Worm (Caenorhabditis elegans) whole organism, L1 larva: ENCODE results near the gene smc-5.
A peak's percentile ranks its signal among the peaks of the same experiment; 100 is the strongest.

Experiments used
- C04F5.9 ChIP-seq: sonication (generic microtip); optimal IDR thresholded peaks from 2 replicates; lab custom pipeline; 2016; ENCODE audit warnings: missing genetic modification characterization, missing compliant biosample characterization
- C16A3.4 ChIP-seq: fragments of 150-350 bp; optimal IDR thresholded peaks from 2 replicates; lab custom pipeline; 2014; ENCODE audit warnings: missing biosample characterization, missing genetic modification characterization
- C34B4.2 ChIP-seq: sonication (generic microtip); optimal IDR thresholded peaks from 2 replicates; lab custom pipeline; 2017; ENCODE audit warnings: mild to moderate bottlenecking, missing genetic modification characterization, missing compliant biosample characterization
- F16B12.6 ChIP-seq: fragments of 150-350 bp; optimal IDR thresholded peaks from 2 replicates; lab custom pipeline; 2014; ENCODE audit warnings: missing biosample characterization, missing genetic modification characterization
- aha-1 ChIP-seq: fragments of 150-350 bp; optimal IDR thresholded peaks from 2 replicates; lab custom pipeline; 2014; ENCODE audit warnings: missing biosample characterization, missing genetic modification characterization
- aly-2 ChIP-seq: fragments of 150-350 bp; optimal IDR thresholded peaks from 2 replicates; lab custom pipeline; 2014; ENCODE audit warnings: missing biosample characterization, missing genetic modification characterization
- ama-1 ChIP-seq: fragments of 150-350 bp; optimal IDR thresholded peaks from 2 replicates; lab custom pipeline; 2014
- ceh-82 ChIP-seq, 3 experiments: fragments of 150-350 bp in 1 of 3; sonication (generic microtip) in 2 of 3; optimal IDR thresholded peaks; 2 replicates each; lab custom pipeline; 2014 to 2017; ENCODE audit warnings: missing biosample characterization in 3 of 3, missing genetic modification characterization in 3 of 3
- ceh-88 ChIP-seq: fragments of 200-800 bp; sonication (Bioruptor generic); IDR thresholded peaks from 2 replicates; pipeline ENCODE4 v1.3.6; 2022; ENCODE audit warnings: missing genetic modification characterization, missing compliant biosample characterization
- ceh-90 ChIP-seq: sonication (generic microtip); optimal IDR thresholded peaks from 2 replicates; lab custom pipeline; 2016; ENCODE audit warnings: missing genetic modification characterization, missing compliant biosample characterization
- ces-1 ChIP-seq: fragments of 150-350 bp; optimal IDR thresholded peaks from 2 replicates; lab custom pipeline; 2014; ENCODE audit warnings: missing biosample characterization, missing genetic modification reagents, missing genetic modification characterization
- efl-1 ChIP-seq, 4 experiments: fragments of 150-350 bp; optimal IDR thresholded peaks in 3 of 4; peaks in 1 of 4; 1 replicate in 1 of 4; 2 replicates in 3 of 4; lab custom pipeline; 2014; ENCODE audit warnings: missing biosample characterization in 2 of 4, missing genetic modification characterization in 2 of 4, missing genetic modification reagents in 2 of 4
- efl-3 ChIP-seq: fragments of 200-800 bp; sonication (Bioruptor generic); optimal IDR thresholded peaks from 2 replicates; lab custom pipeline; 2018; ENCODE audit warnings: mild to moderate bottlenecking, missing genetic modification characterization, missing compliant biosample characterization
- egl-13 ChIP-seq: sonication (generic microtip); optimal IDR thresholded peaks from 2 replicates; lab custom pipeline; 2016; ENCODE audit warnings: missing genotype, missing genetic modification reagents, missing genetic modification characterization, missing compliant biosample characterization
- egl-27 ChIP-seq, 2 experiments: fragments of 150-350 bp in 1 of 2; sonication (generic microtip); optimal IDR thresholded peaks; 3 replicates each; lab custom pipeline; 2017 to 2018; ENCODE audit warnings: missing biosample characterization in 2 of 2, missing genetic modification characterization in 2 of 2, missing genetic modification reagents in 2 of 2
- elt-3 ChIP-seq, 6 experiments: fragments of 150-350 bp in 1 of 6; sonication (generic microtip); optimal IDR thresholded peaks; 2 replicates each; lab custom pipeline; 2017 to 2018; ENCODE audit warnings: missing biosample characterization in 6 of 6, missing genetic modification characterization in 6 of 6, inconsistent platforms in 1 of 6
- fkh-10 ChIP-seq: sonication (generic microtip); optimal IDR thresholded peaks from 2 replicates; lab custom pipeline; 2017; ENCODE audit warnings: missing biosample characterization, missing genetic modification reagents, missing genetic modification characterization
- fkh-4 ChIP-seq: sonication (generic microtip); optimal IDR thresholded peaks from 2 replicates; lab custom pipeline; 2016; ENCODE audit warnings: missing compliant biosample characterization, missing genetic modification characterization, borderline replicate concordance
- fkh-8 ChIP-seq: sonication (generic microtip); optimal IDR thresholded peaks from 2 replicates; lab custom pipeline; 2016; ENCODE audit warnings: mild to moderate bottlenecking, missing genetic modification characterization, missing compliant biosample characterization
- grh-1 ChIP-seq: fragments of 200-800 bp; sonication (Bioruptor generic); IDR thresholded peaks from 2 replicates; pipeline ENCODE4 v1.3.6; 2022; ENCODE audit warnings: missing genetic modification reagents, missing genetic modification characterization, missing compliant biosample characterization
- hlh-17 ChIP-seq: fragments of 200-800 bp; sonication (Bioruptor generic); optimal IDR thresholded peaks from 2 replicates; lab custom pipeline; 2018; ENCODE audit warnings: missing genetic modification characterization, mild to moderate bottlenecking, missing compliant biosample characterization, moderate library complexity, borderline replicate concordance
- irx-1 ChIP-seq: sonication (generic microtip); optimal IDR thresholded peaks from 2 replicates; lab custom pipeline; 2016; ENCODE audit warnings: missing genetic modification characterization, missing compliant biosample characterization
- isw-1 ChIP-seq: fragments of 200-800 bp; sonication (Bioruptor generic); IDR thresholded peaks from 2 replicates; pipeline ENCODE4 v1.3.6; 2022; ENCODE audit warnings: missing genetic modification characterization, missing compliant biosample characterization
- jun-1 ChIP-seq: fragments of 150-350 bp; optimal IDR thresholded peaks from 2 replicates; lab custom pipeline; 2014; ENCODE audit warnings: missing biosample characterization, missing genetic modification reagents, missing genetic modification characterization
- lin-13 ChIP-seq: fragments of 150-350 bp; optimal IDR thresholded peaks from 2 replicates; lab custom pipeline; 2014; ENCODE audit warnings: missing biosample characterization, missing genetic modification reagents, missing genetic modification characterization
- lin-14 ChIP-seq: fragments of 200-800 bp; sonication (Bioruptor generic); optimal IDR thresholded peaks from 2 replicates; lab custom pipeline; 2018; ENCODE audit warnings: mild to moderate bottlenecking, missing genetic modification characterization, moderate library complexity, missing compliant biosample characterization
- lin-15B ChIP-seq: fragments of 150-350 bp; sonication (generic microtip); optimal IDR thresholded peaks from 3 replicates; lab custom pipeline; 2014; ENCODE audit warnings: missing biosample characterization, missing genetic modification characterization
- lin-39 ChIP-seq: fragments of 150-350 bp; optimal IDR thresholded peaks from 2 replicates; lab custom pipeline; 2014; ENCODE audit warnings: missing biosample characterization, missing genetic modification reagents, missing genetic modification characterization
- lir-3 ChIP-seq: sonication (generic microtip); optimal IDR thresholded peaks from 2 replicates; lab custom pipeline; 2016; ENCODE audit warnings: mild to moderate bottlenecking, missing genetic modification characterization, moderate library complexity, missing compliant biosample characterization; ENCODE audit not compliant: poor library complexity
- mdl-1 ChIP-seq, 2 experiments: fragments of 150-350 bp; optimal IDR thresholded peaks; 2 replicates each; lab custom pipeline; 2014 to 2017; ENCODE audit warnings: missing biosample characterization in 2 of 2, missing genetic modification characterization in 2 of 2, inconsistent platforms in 1 of 2
- mef-2 ChIP-seq: fragments of 150-350 bp; optimal IDR thresholded peaks from 2 replicates; lab custom pipeline; 2014; ENCODE audit warnings: missing biosample characterization, missing genetic modification characterization
- mep-1 ChIP-seq: fragments of 150-350 bp; optimal IDR thresholded peaks from 2 replicates; lab custom pipeline; 2014; ENCODE audit warnings: missing biosample characterization, missing genetic modification characterization
- nhr-11 ChIP-seq: fragments of 150-350 bp; optimal IDR thresholded peaks from 2 replicates; lab custom pipeline; 2014; ENCODE audit warnings: missing biosample characterization, missing genetic modification characterization
- nhr-12 ChIP-seq: sonication (generic microtip); optimal IDR thresholded peaks from 2 replicates; lab custom pipeline; 2017; ENCODE audit warnings: missing biosample characterization, missing genetic modification characterization
- nhr-20 ChIP-seq: sonication (generic microtip); optimal IDR thresholded peaks from 2 replicates; lab custom pipeline; 2016; ENCODE audit warnings: mild to moderate bottlenecking, missing genetic modification characterization, missing compliant biosample characterization
- nhr-71 ChIP-seq: sonication (generic microtip); optimal IDR thresholded peaks from 2 replicates; lab custom pipeline; 2016; ENCODE audit warnings: mild to moderate bottlenecking, missing genetic modification characterization, moderate library complexity, missing compliant biosample characterization
- nhr-77 ChIP-seq: fragments of 150-350 bp; optimal IDR thresholded peaks from 2 replicates; lab custom pipeline; 2014; ENCODE audit warnings: missing biosample characterization, missing genetic modification characterization
- nhr-85 ChIP-seq: sonication (generic microtip); peaks from one replicate; lab custom pipeline; 2016; ENCODE audit warnings: missing genetic modification characterization, inconsistent platforms, missing compliant biosample characterization
- nhr-90 ChIP-seq: sonication (generic microtip); optimal IDR thresholded peaks from 2 replicates; lab custom pipeline; 2016; ENCODE audit warnings: mild to moderate bottlenecking, missing genetic modification characterization, missing compliant biosample characterization; ENCODE audit not compliant: poor library complexity
- pag-3 ChIP-seq: sonication (generic microtip); optimal IDR thresholded peaks from 2 replicates; lab custom pipeline; 2017; ENCODE audit warnings: missing genetic modification characterization, mild to moderate bottlenecking, missing compliant biosample characterization, antibody characterized with exemption, borderline replicate concordance; ENCODE audit not compliant: insufficient read depth
- rnt-1 ChIP-seq: sonication (generic microtip); optimal IDR thresholded peaks from 2 replicates; lab custom pipeline; 2016; ENCODE audit warnings: mild to moderate bottlenecking, missing genetic modification characterization, moderate library complexity, missing compliant biosample characterization
- skn-1 ChIP-seq: fragments of 150-350 bp; optimal IDR thresholded peaks from 2 replicates; lab custom pipeline; 2014; ENCODE audit warnings: missing biosample characterization, missing genetic modification characterization
- snu-23 ChIP-seq: sonication (generic microtip); optimal IDR thresholded peaks from 2 replicates; lab custom pipeline; 2016; ENCODE audit warnings: missing genetic modification characterization, missing compliant biosample characterization
- sox-4 ChIP-seq: sonication (generic microtip); optimal IDR thresholded peaks from 2 replicates; lab custom pipeline; 2016; ENCODE audit warnings: missing genetic modification characterization, missing compliant biosample characterization
- tbx-2 ChIP-seq: sonication (generic microtip); optimal IDR thresholded peaks from 2 replicates; lab custom pipeline; 2016; ENCODE audit warnings: missing genetic modification characterization, missing compliant biosample characterization
- tlp-1 ChIP-seq: fragments of 150-350 bp; optimal IDR thresholded peaks from 2 replicates; lab custom pipeline; 2014; ENCODE audit warnings: missing biosample characterization, missing genetic modification characterization
- unc-130 ChIP-seq: fragments of 150-350 bp; optimal IDR thresholded peaks from 2 replicates; lab custom pipeline; 2017; ENCODE audit warnings: missing biosample characterization, missing genetic modification characterization, inconsistent platforms
- unc-86 ChIP-seq: sonication (generic microtip); optimal IDR thresholded peaks from 2 replicates; lab custom pipeline; 2016; ENCODE audit warnings: missing genetic modification characterization, missing compliant biosample characterization
- xbp-1 ChIP-seq: sonication (generic microtip); optimal IDR thresholded peaks from 2 replicates; lab custom pipeline; 2016; ENCODE audit warnings: missing genetic modification characterization, missing compliant biosample characterization
- zag-1 ChIP-seq: fragments of 150-350 bp; optimal IDR thresholded peaks from 2 replicates; lab custom pipeline; 2014; ENCODE audit warnings: missing biosample characterization, missing genetic modification characterization
- zip-4 ChIP-seq: fragments of 200-800 bp; sonication (Bioruptor generic); optimal IDR thresholded peaks from 2 replicates; lab custom pipeline; 2018; ENCODE audit warnings: mild to moderate bottlenecking, missing genetic modification characterization, moderate library complexity, missing compliant biosample characterization
- ztf-11 ChIP-seq, 2 experiments: sonication (generic microtip); optimal IDR thresholded peaks; 2 replicates each; lab custom pipeline; 2016 to 2017; ENCODE audit warnings: missing genetic modification characterization in 2 of 2, missing biosample characterization in 1 of 2, missing compliant biosample characterization in 1 of 2
- ztf-4 ChIP-seq: fragments of 150-350 bp; optimal IDR thresholded peaks from 2 replicates; lab custom pipeline; 2014; ENCODE audit warnings: missing biosample characterization, missing genetic modification characterization

smc-5 gene

ce11 chrII:5032669-5033068 lies 29.3 kb upstream of the smc-5 start:
- TF ChIP-seq ces-1 (GFP tag; lab: Kevin White, UChicago) (no peak), mdl-1 (tag; optimal IDR thresholded peaks at IDR 0.05; lab: Kevin White, UChicago) (peak in 1 of 2 experiments; percentile 58), nhr-11 (tag; lab: Kevin White, UChicago) (no peak), aha-1 (tag; lab: Kevin White, UChicago) (no peak), snu-23 (GFP tag; lab: Kevin White, UChicago) (peak; percentile 80), fkh-8 (peak; percentile 48), C04F5.9 (tag; lab: Kevin White, UChicago) (no peak), ceh-88 (GFP tag; lab: Robert Waterston, UW) (no peak), nhr-85 (tag; lab: Kevin White, UChicago) (peak; percentile 45), nhr-71 (tag; lab: Kevin White, UChicago) (peak; percentile 71), unc-86 (tag; lab: Kevin White, UChicago) (peak; percentile 13), zag-1 (tag; lab: Kevin White, UChicago) (no peak), nhr-90 (tag; lab: Kevin White, UChicago) (peak; percentile 38), xbp-1 (tag; lab: Kevin White, UChicago) (peak; percentile 55), zip-4 (GFP tag; lab: Kevin White, UChicago) (no peak), nhr-20 (tag; lab: Kevin White, UChicago) (peak; percentile 69), mef-2 (tag; lab: Kevin White, UChicago) (no peak), ceh-90 (tag; lab: Kevin White, UChicago) (no peak), rnt-1 (tag; lab: Kevin White, UChicago) (peak; percentile 69), mep-1 (tag; lab: Kevin White, UChicago) (no peak), grh-1 (no peak), fkh-10 (GFP tag; lab: Kevin White, UChicago) (no peak), efl-3 (no peak), egl-27 (tag; optimal IDR thresholded peaks at IDR 0.05; lab: Kevin White, UChicago) (no peak), isw-1 (GFP tag; lab: Robert Waterston, UW) (peak; percentile 26; the same call in 1 of the 2 replicates), C16A3.4 (tag; lab: Kevin White, UChicago) (peak; percentile 41), egl-13 (tag; lab: Kevin White, UChicago) (no peak), lir-3 (tag; lab: Kevin White, UChicago) (peak; percentile 30), lin-13 (GFP tag; lab: Kevin White, UChicago) (peak; percentile 23), nhr-77 (tag; lab: Kevin White, UChicago) (peak; percentile 9), ztf-4 (tag; lab: Kevin White, UChicago) (peak; percentile 48), tlp-1 (no peak), nhr-12 (tag; lab: Kevin White, UChicago) (no peak), tbx-2 (tag; lab: Kevin White, UChicago) (peak; percentile 27), F16B12.6 (peak; percentile 48), unc-130 (tag; lab: Kevin White, UChicago) (no peak), lin-15B (tag; lab: Kevin White, UChicago) (no peak), lin-14 (GFP tag; lab: Kevin White, UChicago) (peak; percentile 40), aly-2 (tag; lab: Kevin White, UChicago) (no peak), hlh-17 (GFP tag; lab: Kevin White, UChicago) (no peak), irx-1 (tag; lab: Kevin White, UChicago) (peak; percentile 24), ztf-11 (tag; optimal IDR thresholded peaks at IDR 0.05; lab: Kevin White, UChicago) (no peak), ceh-82 (tag; optimal IDR thresholded peaks at IDR 0.05; lab: Kevin White, UChicago) (peak in 1 of 3 experiments; percentile 56), elt-3 (tag; optimal IDR thresholded peaks at IDR 0.05; lab: Kevin White, UChicago) (peak in 2 of 6 experiments; percentile 19 to 65), C34B4.2 (tag; lab: Kevin White, UChicago) (no peak), pag-3 (tag; lab: Kevin White, UChicago) (no peak), jun-1 (tag; lab: Kevin White, UChicago) (no peak), skn-1 (tag; lab: Kevin White, UChicago) (no peak), ama-1 (no peak), fkh-4 (no peak), lin-39 (tag; lab: Kevin White, UChicago) (no peak), efl-1 (optimal IDR thresholded peaks at IDR 0.05; lab: Kevin White, UChicago) (peak; percentile 54 to 59), efl-1 (GFP tag; optimal IDR thresholded peaks at IDR 0.05 in 1 of 2; lab: Kevin White, UChicago) (peak; percentile 51 to 95), sox-4 (tag; lab: Kevin White, UChicago) (no peak)
